Worm (Caenorhabditis elegans) whole organism, young adult: ENCODE measurements around the gene srbc-66.

Experiments
- B0261.1 ChIP-seq: sonication (generic microtip); optimal IDR thresholded peaks from 2 replicates; lab custom pipeline; 2016; ENCODE audit warnings: mild to moderate bottlenecking, missing genetic modification characterization, moderate library complexity, missing compliant biosample characterization
- B0336.3 ChIP-seq: fragments of 200-800 bp; sonication (Bioruptor generic); IDR thresholded peaks from 2 replicates; pipeline ENCODE4 v1.3.6; 2022; ENCODE audit warnings: missing genetic modification characterization, missing compliant biosample characterization
- C17E4.6 ChIP-seq: fragments of 200-800 bp; sonication (Bioruptor generic); IDR thresholded peaks from 2 replicates; pipeline ENCODE4 v1.3.6; 2022; ENCODE audit warnings: missing genetic modification reagents, missing genetic modification characterization, missing compliant biosample characterization
- D2030.7 ChIP-seq: fragments of 200-800 bp; sonication (Bioruptor generic); IDR thresholded peaks from 2 replicates; pipeline ENCODE4 v1.3.6; 2022; ENCODE audit warnings: missing genetic modification reagents, missing genetic modification characterization, missing compliant biosample characterization
- F23B12.7 ChIP-seq: sonication (generic microtip); optimal IDR thresholded peaks from 2 replicates; lab custom pipeline; 2017; ENCODE audit warnings: missing genetic modification characterization, mild to moderate bottlenecking, missing compliant biosample characterization, antibody characterized with exemption, moderate library complexity; ENCODE audit not compliant: insufficient read depth
- F55B11.4 ChIP-seq: sonication (generic microtip); optimal IDR thresholded peaks from 2 replicates; lab custom pipeline; 2016; ENCODE audit warnings: missing compliant biosample characterization, missing genetic modification characterization, borderline replicate concordance; ENCODE audit not compliant: insufficient read depth
- F57C9.4 ChIP-seq: sonication (generic microtip); optimal IDR thresholded peaks from 2 replicates; lab custom pipeline; 2017; ENCODE audit warnings: mild to moderate bottlenecking, missing genetic modification characterization, missing compliant biosample characterization
- T07F8.4 ChIP-seq: sonication (generic microtip); optimal IDR thresholded peaks from 2 replicates; lab custom pipeline; 2016; ENCODE audit warnings: mild to moderate bottlenecking, missing genetic modification characterization, moderate library complexity, missing compliant biosample characterization
- Y53F4B.3 ChIP-seq: fragments of 200-800 bp; sonication (Bioruptor generic); IDR thresholded peaks from 2 replicates; pipeline ENCODE4 v1.3.6; 2022; ENCODE audit warnings: missing genetic modification reagents, missing genetic modification characterization, missing compliant biosample characterization
- Y53G8AR.9 ChIP-seq: fragments of 200-800 bp; sonication (Bioruptor generic); conservative IDR thresholded peaks from 2 replicates; pipeline ENCODE4 v1.3.6; 2022; ENCODE audit warnings: missing genetic modification reagents, missing genetic modification characterization, missing compliant biosample characterization
- Y79H2A.3 ChIP-seq: fragments of 200-800 bp; sonication (Bioruptor generic); conservative IDR thresholded peaks from 2 replicates; pipeline ENCODE4 v1.3.6; 2022; ENCODE audit warnings: missing genetic modification reagents, missing genetic modification characterization, missing compliant biosample characterization
- ZK185.1 ChIP-seq: sonication (generic microtip); optimal IDR thresholded peaks from 2 replicates; lab custom pipeline; 2016; ENCODE audit warnings: mild to moderate bottlenecking, missing genetic modification characterization, missing compliant biosample characterization; ENCODE audit not compliant: poor library complexity, severe bottlenecking
- akir-1 ChIP-seq: fragments of 200-800 bp; sonication (Bioruptor generic); optimal IDR thresholded peaks from 2 replicates; lab custom pipeline; 2018; ENCODE audit warnings: mild to moderate bottlenecking, missing genetic modification characterization, moderate library complexity, missing compliant biosample characterization
- aptf-2 ChIP-seq: fragments of 200-800 bp; sonication (Bioruptor generic); conservative IDR thresholded peaks from 2 replicates; pipeline ENCODE4 v1.3.6; 2022; ENCODE audit warnings: missing genetic modification reagents, missing genetic modification characterization, missing compliant biosample characterization
- attf-5 ChIP-seq: fragments of 200-800 bp; sonication (Bioruptor generic); optimal IDR thresholded peaks from 2 replicates; lab custom pipeline; 2018; ENCODE audit warnings: mild to moderate bottlenecking, missing genetic modification characterization, missing compliant biosample characterization
- attf-6 ChIP-seq: fragments of 200-800 bp; sonication (Bioruptor generic); IDR thresholded peaks from 2 replicates; pipeline ENCODE4 v1.3.6; 2022; ENCODE audit warnings: missing genetic modification reagents, missing genetic modification characterization, missing compliant biosample characterization
- bed-1 ChIP-seq: fragments of 200-800 bp; sonication (Bioruptor generic); IDR thresholded peaks from 2 replicates; pipeline ENCODE4 v1.3.6; 2022; ENCODE audit warnings: missing genetic modification reagents, missing genetic modification characterization, missing compliant biosample characterization
- ccch-3 ChIP-seq: fragments of 200-800 bp; sonication (Bioruptor generic); optimal IDR thresholded peaks from 2 replicates; lab custom pipeline; 2018; ENCODE audit warnings: mild to moderate bottlenecking, missing genetic modification characterization, missing compliant biosample characterization
- cebp-1 ChIP-seq, 2 experiments: fragments of 200-800 bp in 1 of 2; sonication (Bioruptor generic) in 1 of 2; sonication (generic microtip) in 1 of 2; IDR thresholded peaks in 1 of 2; optimal IDR thresholded peaks in 1 of 2; 2 replicates each; pipeline versions ENCODE4 v1.3.6 to Lab custom; 2017 to 2022; ENCODE audit warnings: missing compliant biosample characterization in 2 of 2, missing genetic modification characterization in 2 of 2, mild to moderate bottlenecking in 1 of 2, missing genetic modification reagents in 1 of 2, moderate library complexity in 1 of 2
- ceh-100 ChIP-seq: fragments of 200-800 bp; sonication (Bioruptor generic); IDR thresholded peaks from 2 replicates; pipeline ENCODE4 v1.3.6; 2022; ENCODE audit warnings: missing genetic modification reagents, missing genetic modification characterization, missing compliant biosample characterization
- ceh-27 ChIP-seq: fragments of 200-800 bp; sonication (Bioruptor generic); optimal IDR thresholded peaks from 2 replicates; lab custom pipeline; 2018; ENCODE audit warnings: mild to moderate bottlenecking, missing genetic modification characterization, moderate library complexity, missing compliant biosample characterization
- dox-1 ChIP-seq: fragments of 200-800 bp; sonication (Bioruptor generic); IDR thresholded peaks from 2 replicates; pipeline ENCODE4 v1.3.6; 2022; ENCODE audit warnings: missing genetic modification reagents, missing genetic modification characterization, missing compliant biosample characterization
- dpff-1 ChIP-seq: sonication (generic microtip); optimal IDR thresholded peaks from 2 replicates; lab custom pipeline; 2017; ENCODE audit warnings: mild to moderate bottlenecking, missing genetic modification characterization, missing compliant biosample characterization
- hlh-26 ChIP-seq: fragments of 200-800 bp; sonication (Bioruptor generic); conservative IDR thresholded peaks from 2 replicates; pipeline ENCODE4 v1.3.6; 2022; ENCODE audit warnings: missing genetic modification reagents, missing genetic modification characterization, missing compliant biosample characterization
- lin-26 ChIP-seq: fragments of 200-800 bp; sonication (Bioruptor generic); IDR thresholded peaks from 2 replicates; pipeline ENCODE4 v1.3.6; 2022; ENCODE audit warnings: missing genetic modification reagents, missing genetic modification characterization, missing compliant biosample characterization
- lin-35 ChIP-seq, 3 experiments: fragments of 150-350 bp in 2 of 3; sonication (generic microtip) in 1 of 3; optimal IDR thresholded peaks; 2 replicates each; lab custom pipeline; 2014 to 2018; ENCODE audit warnings: missing biosample characterization in 3 of 3, missing genetic modification characterization in 3 of 3, missing genetic modification reagents in 3 of 3
- lin-54 ChIP-seq: fragments of 200-800 bp; sonication (Bioruptor generic); optimal IDR thresholded peaks from 2 replicates; lab custom pipeline; 2018; ENCODE audit warnings: mild to moderate bottlenecking, missing genetic modification characterization, missing compliant biosample characterization
- lir-1 ChIP-seq: fragments of 200-800 bp; sonication (Bioruptor generic); conservative IDR thresholded peaks from 2 replicates; pipeline ENCODE4 v1.3.6; 2022; ENCODE audit warnings: missing genetic modification reagents, missing genetic modification characterization, missing compliant biosample characterization
- madf-3 ChIP-seq: fragments of 200-800 bp; sonication (Bioruptor generic); IDR thresholded peaks from 2 replicates; pipeline ENCODE4 v1.3.6; 2022; ENCODE audit warnings: missing genetic modification reagents, missing genetic modification characterization, missing compliant biosample characterization
- nfya-1 ChIP-seq: sonication (generic microtip); optimal IDR thresholded peaks from 2 replicates; lab custom pipeline; 2017; ENCODE audit warnings: antibody characterized with exemption, missing compliant biosample characterization, missing genetic modification characterization, borderline replicate concordance; ENCODE audit not compliant: insufficient read depth
- nfyb-1 ChIP-seq: fragments of 200-800 bp; sonication (Bioruptor generic); IDR thresholded peaks from 2 replicates; pipeline ENCODE4 v1.3.6; 2022; ENCODE audit warnings: missing genetic modification reagents, missing genetic modification characterization, missing compliant biosample characterization
- nhr-120 ChIP-seq: fragments of 200-800 bp; sonication (Bioruptor generic); IDR thresholded peaks from 2 replicates; pipeline ENCODE4 v1.3.6; 2022; ENCODE audit warnings: missing genetic modification characterization, missing compliant biosample characterization
- nhr-27 ChIP-seq: fragments of 200-800 bp; sonication (Bioruptor generic); optimal IDR thresholded peaks from 2 replicates; lab custom pipeline; 2018; ENCODE audit warnings: mild to moderate bottlenecking, missing genetic modification characterization, moderate library complexity, missing compliant biosample characterization
- nhr-80 ChIP-seq: sonication (generic microtip); optimal IDR thresholded peaks from 2 replicates; lab custom pipeline; 2016; ENCODE audit warnings: missing genetic modification characterization, missing compliant biosample characterization
- repo-1 ChIP-seq: sonication (generic microtip); optimal IDR thresholded peaks from 2 replicates; lab custom pipeline; 2017; ENCODE audit warnings: mild to moderate bottlenecking, missing genetic modification characterization, missing compliant biosample characterization
- snpc-4 ChIP-seq, 5 experiments: fragments of 150-350 bp in 1 of 5; sonication (generic microtip) in 4 of 5; optimal IDR thresholded peaks; 2 replicates each; lab custom pipeline; 2014 to 2018; ENCODE audit warnings: missing genetic modification characterization in 5 of 5, missing biosample characterization in 3 of 5, antibody characterized with exemption in 2 of 5, mild to moderate bottlenecking in 2 of 5, missing compliant biosample characterization in 2 of 5, missing genotype in 2 of 5, moderate library complexity in 2 of 5, missing genetic modification reagents in 1 of 5
- somi-1 ChIP-seq: fragments of 200-800 bp; sonication (Bioruptor generic); optimal IDR thresholded peaks from 2 replicates; lab custom pipeline; 2018; ENCODE audit warnings: mild to moderate bottlenecking, missing genetic modification characterization, missing compliant biosample characterization
- tbp1 ChIP-seq: fragments of 200-800 bp; sonication (Bioruptor generic); optimal IDR thresholded peaks from 2 replicates; lab custom pipeline; 2018; ENCODE audit warnings: mild to moderate bottlenecking, missing genetic modification characterization, missing compliant biosample characterization
- tlf-1 ChIP-seq: fragments of 200-800 bp; sonication (Bioruptor generic); optimal IDR thresholded peaks from 2 replicates; lab custom pipeline; 2018; ENCODE audit warnings: mild to moderate bottlenecking, missing genetic modification characterization, missing compliant biosample characterization
- unc-130 ChIP-seq: sonication (generic microtip); optimal IDR thresholded peaks from 2 replicates; lab custom pipeline; 2016; ENCODE audit warnings: missing genetic modification reagents, missing genetic modification characterization, missing compliant biosample characterization
- zfh-2 ChIP-seq: fragments of 200-800 bp; sonication (Bioruptor generic); conservative IDR thresholded peaks from 2 replicates; pipeline ENCODE4 v1.3.6; 2022; ENCODE audit warnings: missing genetic modification reagents, missing genetic modification characterization, missing compliant biosample characterization
- ztf-25 ChIP-seq: fragments of 200-800 bp; sonication (Bioruptor generic); IDR thresholded peaks from 2 replicates; pipeline ENCODE4 v1.3.6; 2022; ENCODE audit warnings: missing genetic modification reagents, missing genetic modification characterization, missing compliant biosample characterization
- ztf-26 ChIP-seq: sonication (generic microtip); optimal IDR thresholded peaks from 2 replicates; lab custom pipeline; 2017; ENCODE audit warnings: missing genetic modification characterization, missing compliant biosample characterization
- ztf-28 ChIP-seq: fragments of 200-800 bp; sonication (Bioruptor generic); IDR thresholded peaks from 2 replicates; pipeline ENCODE4 v1.3.6; 2022; ENCODE audit warnings: missing genetic modification reagents, missing genetic modification characterization, missing compliant biosample characterization
- ztf-6 ChIP-seq: fragments of 200-800 bp; sonication (Bioruptor generic); IDR thresholded peaks from 2 replicates; pipeline ENCODE4 v1.3.6; 2022; ENCODE audit warnings: missing genetic modification reagents, missing genetic modification characterization, missing compliant biosample characterization

The srbc-66 gene

DNA sequence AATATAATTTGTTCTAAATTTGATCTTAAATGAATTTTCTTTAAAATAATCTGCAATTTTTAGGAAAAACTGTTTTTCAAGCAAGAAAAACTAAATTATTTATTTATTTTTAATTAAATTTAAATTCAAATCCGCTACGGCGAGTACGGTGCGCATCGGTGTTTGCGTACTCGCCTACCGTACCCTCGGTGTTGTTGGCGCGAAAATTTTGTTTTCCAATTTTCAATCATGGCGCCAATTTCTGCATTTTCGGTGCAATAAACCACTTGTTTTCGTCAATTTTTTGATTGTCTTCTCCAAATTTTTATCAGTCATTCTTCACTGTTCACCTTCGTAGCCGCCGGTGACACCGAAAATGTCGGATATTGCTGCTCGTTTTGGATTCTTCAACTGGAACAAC is 48.3 kb downstream of the srbc-66 start, which contains the start of gene pygl-1 (continued):
- TF ChIP-seq attf-6 = peak; percentile 81
- TF ChIP-seq C17E4.6 (GFP tag; lab: Robert Waterston, UW) = peak; percentile 85
- TF ChIP-seq tlf-1 = peak; percentile 94
- TF ChIP-seq ztf-26 (tag; lab: Kevin White, UChicago) = no peak
- TF ChIP-seq aptf-2 (GFP tag; lab: Robert Waterston, UW) = peak; percentile 36; the same call in 1 of the 2 replicates
- no peak for TF ChIP-seq dpff-1 (tag; lab: Kevin White, UChicago)
- peak; percentile 94 for TF ChIP-seq lin-54
- TF ChIP-seq snpc-4 (GFP tag; optimal IDR thresholded peaks at IDR 0.05; lab: Kevin White, UChicago) = peak; percentile 27
- TF ChIP-seq snpc-4 (tag; optimal IDR thresholded peaks at IDR 0.05; lab: Kevin White, UChicago) = peak in 2 of 4 experiments; percentile 35 to 65
- peak; percentile 69; the same call in 1 of the 2 replicates for TF ChIP-seq ztf-28 (GFP tag; lab: Robert Waterston, UW)
- TF ChIP-seq madf-3 (GFP tag; lab: Robert Waterston, UW) = peak; percentile 90
- TF ChIP-seq dox-1 (GFP tag; lab: Robert Waterston, UW) = peak; percentile 87
- TF ChIP-seq unc-130 = peak; percentile 95
- TF ChIP-seq Y79H2A.3 (GFP tag; lab: Robert Waterston, UW) = peak; percentile 84
- peak in 2 of 3 experiments; percentile 35 to 90 for TF ChIP-seq lin-35 (GFP tag; optimal IDR thresholded peaks at IDR 0.05; lab: Kevin White, UChicago)
- no peak for TF ChIP-seq nhr-27 (tag; lab: Kevin White, UChicago)
- TF ChIP-seq T07F8.4 (tag; lab: Kevin White, UChicago) = no peak
- no peak for TF ChIP-seq nhr-120
- no peak for TF ChIP-seq Y53F4B.3
- TF ChIP-seq Y53G8AR.9 (GFP tag; lab: Robert Waterston, UW) = peak; percentile 64

DNA sequence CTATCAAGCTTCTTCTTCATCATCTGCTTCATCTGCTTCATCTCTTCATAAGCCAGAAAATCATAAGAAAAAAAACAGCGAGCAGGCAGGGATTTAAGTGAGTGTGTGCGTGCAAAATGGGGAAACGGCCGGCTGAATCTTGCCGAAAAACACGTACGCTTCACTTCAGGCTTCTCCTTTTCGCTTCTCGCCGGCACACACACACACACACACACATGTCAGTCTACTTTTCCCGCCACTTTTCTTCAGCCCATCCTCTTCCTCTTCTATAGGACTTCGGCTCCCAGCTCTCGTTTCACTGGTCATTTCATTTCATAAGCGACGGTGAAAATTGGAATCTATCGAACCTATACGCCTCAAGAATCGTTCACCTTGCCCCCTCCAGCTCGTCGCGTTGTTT is 48.7 kb downstream of the srbc-66 start:
- TF ChIP-seq lin-26 (GFP tag; lab: Robert Waterston, UW) (0 out of 2 replicates have a peak, but pooled peaks have one; percentile 12), zfh-2 (GFP tag; lab: Robert Waterston, UW) (peak; percentile 50; the same call in 1 of the 2 replicates), somi-1 (GFP tag; lab: Kevin White, UChicago) (no peak), madf-3 (GFP tag; lab: Robert Waterston, UW) (no peak), nhr-80 (tag; lab: Kevin White, UChicago) (no peak), ztf-25 (no peak), F55B11.4 (tag; lab: Kevin White, UChicago) (no peak), akir-1 (no peak), ceh-100 (GFP tag; lab: Robert Waterston, UW) (no peak), B0261.1 (no peak), cebp-1 (GFP tag; IDR thresholded peaks at IDR 0.05; lab: Robert Waterston, UW) (no peak), cebp-1 (tag; optimal IDR thresholded peaks at IDR 0.05; lab: Kevin White, UChicago) (no peak)

DNA sequence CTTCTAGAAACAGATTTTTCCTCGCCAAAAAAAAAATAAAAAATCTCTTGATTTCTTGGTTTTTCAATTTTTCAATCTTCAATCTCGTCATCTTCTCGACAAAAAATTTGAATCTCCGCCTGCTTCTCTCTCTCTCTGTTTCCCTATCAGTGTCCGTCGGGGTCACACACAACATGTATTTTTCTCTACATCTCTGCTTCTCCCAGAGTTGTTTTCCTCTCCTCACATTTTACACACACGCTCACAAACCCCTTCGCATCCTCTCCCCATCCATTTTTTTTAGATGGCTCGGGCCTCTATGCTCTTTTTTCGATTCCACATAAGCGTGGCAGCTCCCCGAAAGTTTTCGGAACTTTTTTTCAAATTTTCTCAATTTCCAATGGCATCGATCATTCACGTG is 49.3 kb downstream of the srbc-66 start:
- TF ChIP-seq attf-5 (peak; percentile 70), nfya-1 (tag; lab: Kevin White, UChicago) (no peak), D2030.7 (GFP tag; lab: Robert Waterston, UW) (no peak), nfyb-1 (GFP tag; lab: Robert Waterston, UW) (no peak), ZK185.1 (tag; lab: Kevin White, UChicago) (no peak), nhr-80 (tag; lab: Kevin White, UChicago) (peak; percentile 58), bed-1 (GFP tag; lab: Robert Waterston, UW) (no peak), ceh-27 (no peak), F23B12.7 (tag; lab: Kevin White, UChicago) (no peak), hlh-26 (GFP tag; lab: Robert Waterston, UW) (no peak), lir-1 (GFP tag; lab: Robert Waterston, UW) (no peak), ztf-6 (GFP tag; lab: Robert Waterston, UW) (no peak), B0336.3 (GFP tag; lab: Robert Waterston, UW) (no peak), ccch-3 (GFP tag; lab: Kevin White, UChicago) (no peak), F57C9.4 (no peak), cebp-1 (GFP tag; IDR thresholded peaks at IDR 0.05; lab: Robert Waterston, UW) (no peak), cebp-1 (tag; optimal IDR thresholded peaks at IDR 0.05; lab: Kevin White, UChicago) (peak; percentile 45), tbp1 (no peak), repo-1 (no peak), dpff-1 (tag; lab: Kevin White, UChicago) (no peak)
